Worm (Caenorhabditis elegans) whole organism, L1 larva: Measurements from ENCODE around the gene sds-22.

Source experiments
- Y116A8C.19 ChIP-seq: sonication (generic microtip); optimal IDR thresholded peaks from 2 replicates; lab custom pipeline; 2016; ENCODE audit warnings: missing compliant biosample characterization, missing genetic modification characterization, borderline replicate concordance
- aha-1 ChIP-seq: fragments of 150-350 bp; optimal IDR thresholded peaks from 2 replicates; lab custom pipeline; 2014; ENCODE audit warnings: missing biosample characterization, missing genetic modification characterization
- aly-2 ChIP-seq: fragments of 150-350 bp; optimal IDR thresholded peaks from 2 replicates; lab custom pipeline; 2014; ENCODE audit warnings: missing biosample characterization, missing genetic modification characterization
- blmp-1 ChIP-seq: fragments of 150-350 bp; optimal IDR thresholded peaks from 2 replicates; lab custom pipeline; 2014; ENCODE audit warnings: missing biosample characterization, missing genetic modification characterization
- elt-3 ChIP-seq, 6 experiments: fragments of 150-350 bp in 1 of 6; sonication (generic microtip); optimal IDR thresholded peaks; 2 replicates each; lab custom pipeline; 2017 to 2018; ENCODE audit warnings: missing biosample characterization in 6 of 6, missing genetic modification characterization in 6 of 6, inconsistent platforms in 1 of 6
- mep-1 ChIP-seq: fragments of 150-350 bp; optimal IDR thresholded peaks from 2 replicates; lab custom pipeline; 2014; ENCODE audit warnings: missing biosample characterization, missing genetic modification characterization
- nhr-12 ChIP-seq: sonication (generic microtip); optimal IDR thresholded peaks from 2 replicates; lab custom pipeline; 2017; ENCODE audit warnings: missing biosample characterization, missing genetic modification characterization
- snu-23 ChIP-seq: sonication (generic microtip); optimal IDR thresholded peaks from 2 replicates; lab custom pipeline; 2016; ENCODE audit warnings: missing genetic modification characterization, missing compliant biosample characterization
- zag-1 ChIP-seq: fragments of 150-350 bp; optimal IDR thresholded peaks from 2 replicates; lab custom pipeline; 2014; ENCODE audit warnings: missing biosample characterization, missing genetic modification characterization

DNA sequence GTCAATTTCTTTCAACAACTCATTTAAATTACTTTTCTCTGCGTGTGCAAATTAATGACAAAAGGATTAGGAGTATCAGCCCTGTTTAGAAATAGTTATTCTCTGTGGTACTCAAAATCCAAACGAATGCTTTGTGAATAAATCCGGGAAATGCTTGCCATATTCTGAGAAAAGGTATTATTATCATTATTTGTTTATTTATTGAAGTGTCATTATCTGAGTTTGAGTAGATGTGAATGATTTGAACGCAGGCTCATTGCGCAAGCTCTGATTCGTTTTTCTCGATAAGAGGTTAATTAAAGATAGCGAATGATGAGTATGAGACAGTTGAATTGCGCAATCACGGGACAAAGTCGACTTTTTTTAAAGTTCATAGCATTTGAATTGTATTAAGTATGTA is 30.3 kb upstream of the sds-22 start:
- TF ChIP-seq aha-1 (tag; lab: Kevin White, UChicago) (no peak), mep-1 (tag; lab: Kevin White, UChicago) (no peak), aly-2 (no peak), zag-1 (no peak), snu-23 (GFP tag; lab: Kevin White, UChicago) (no peak), Y116A8C.19 (tag; lab: Kevin White, UChicago) (no peak), blmp-1 (tag; lab: Kevin White, UChicago) (no peak), elt-3 (tag; optimal IDR thresholded peaks at IDR 0.05; lab: Kevin White, UChicago) (no peak), nhr-12 (tag; lab: Kevin White, UChicago) (no peak)
